Worm (Caenorhabditis elegans) whole organism, L2 larva: ENCODE data around the gene nlp-53.

Experiments used
- C34F6.9 ChIP-seq: fragments of 150-350 bp; optimal IDR thresholded peaks from 2 replicates; lab custom pipeline; 2014; ENCODE audit warnings: missing biosample characterization, missing genetic modification characterization
- aly-2 ChIP-seq: fragments of 150-350 bp; optimal IDR thresholded peaks from 2 replicates; lab custom pipeline; 2014; ENCODE audit warnings: missing biosample characterization, missing genetic modification characterization
- ceh-82 ChIP-seq: fragments of 150-350 bp; optimal IDR thresholded peaks from 2 replicates; lab custom pipeline; 2014; ENCODE audit warnings: missing biosample characterization, missing genetic modification characterization
- egl-27 ChIP-seq: sonication (generic microtip); optimal IDR thresholded peaks from 3 replicates; lab custom pipeline; 2017; ENCODE audit warnings: missing biosample characterization, missing genetic modification reagents, missing genetic modification characterization
- lin-13 ChIP-seq: fragments of 150-350 bp; optimal IDR thresholded peaks from 2 replicates; lab custom pipeline; 2014; ENCODE audit warnings: missing biosample characterization, missing genetic modification reagents, missing genetic modification characterization
- sem-4 ChIP-seq: fragments of 150-350 bp; optimal IDR thresholded peaks from 2 replicates; lab custom pipeline; 2014; ENCODE audit warnings: missing biosample characterization, missing genetic modification reagents, missing genetic modification characterization
- snpc-4 ChIP-seq: fragments of 150-350 bp; optimal IDR thresholded peaks from 2 replicates; lab custom pipeline; 2014; ENCODE audit warnings: missing biosample characterization, missing genetic modification characterization
- ztf-4 ChIP-seq: fragments of 150-350 bp; optimal IDR thresholded peaks from 2 replicates; lab custom pipeline; 2014; ENCODE audit warnings: missing biosample characterization, missing genetic modification characterization

DNA sequence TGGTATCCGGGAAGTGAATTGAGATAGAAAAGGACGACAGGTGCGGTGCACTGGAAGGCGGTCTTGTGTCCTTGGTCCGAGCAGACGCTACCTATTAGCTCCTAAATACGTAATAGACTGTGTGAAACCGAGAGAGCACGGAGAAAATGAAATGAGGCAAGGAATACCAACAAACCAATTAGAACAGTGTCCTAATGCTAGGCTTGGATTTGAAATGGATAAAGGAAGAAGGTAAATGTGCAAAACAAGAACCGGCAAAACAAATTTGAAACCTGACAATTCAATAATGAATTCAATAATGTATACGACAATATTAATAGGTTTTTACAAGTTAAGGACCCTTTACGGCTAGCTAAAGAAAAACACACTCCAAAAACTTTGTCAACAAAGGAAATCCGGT, 50.1 kb downstream of the nlp-53 start, which contains the start of gene C04A11.2:
- TF ChIP-seq sem-4 = no peak
- TF ChIP-seq egl-27 = no peak
- TF ChIP-seq aly-2 (tag; lab: Kevin White, UChicago) = no peak
- no peak for TF ChIP-seq lin-13 (GFP tag; lab: Kevin White, UChicago)
- no peak for TF ChIP-seq ceh-82 (tag; lab: Kevin White, UChicago)
- TF ChIP-seq ztf-4 = no peak
- TF ChIP-seq snpc-4 = no peak
- no peak for TF ChIP-seq C34F6.9 (tag; lab: Kevin White, UChicago)
